Worm (Caenorhabditis elegans): Measurements from ENCODE around the gene K02E2.11.

The K02E2.11 gene

DNA sequence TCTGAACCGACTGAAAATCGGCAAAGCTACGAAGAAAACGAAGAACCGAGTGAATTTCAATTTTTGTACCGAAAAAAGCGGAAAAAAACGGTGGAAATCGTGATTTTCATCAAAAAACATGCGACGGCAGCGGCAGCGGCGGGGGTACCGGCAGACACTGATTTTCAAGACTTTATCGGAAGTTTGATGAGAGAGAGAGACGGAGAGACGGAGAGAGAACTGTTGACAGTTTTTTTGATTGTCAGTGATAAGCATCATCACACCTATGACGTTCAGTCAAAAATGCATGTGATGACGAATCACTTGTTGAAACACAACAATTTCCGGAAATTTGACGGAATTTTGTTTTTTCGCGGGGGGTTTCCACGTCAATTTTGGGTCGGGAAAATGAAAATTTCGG lies 30.3 kb downstream of the K02E2.11 start (continued):
- TF ChIP-seq nfya-2 (GFP tag; IDR thresholded peaks at IDR 0.05) (no peak), snpc-3.4 (tag; optimal IDR thresholded peaks at IDR 0.05) (no peak), attf-5 (GFP tag; optimal IDR thresholded peaks at IDR 0.05) (peak; percentile 17), unc-62 (GFP tag; optimal IDR thresholded peaks at IDR 0.05) (peak; percentile 94), rcor-1 (GFP tag; IDR thresholded peaks at IDR 0.05) (no peak), dpff-1 (tag; optimal IDR thresholded peaks at IDR 0.05) (no peak), ekl-4 (GFP tag; IDR thresholded peaks at IDR 0.05) (no peak), let-526 (GFP tag; IDR thresholded peaks at IDR 0.05) (no peak), ztf-22 (GFP tag; optimal IDR thresholded peaks at IDR 0.05) (peak; percentile 46), ets-4 (GFP tag; optimal IDR thresholded peaks at IDR 0.05) (peak; percentile 33), somi-1 (GFP tag; optimal IDR thresholded peaks at IDR 0.05) (no peak), T26A5.8 (tag; optimal IDR thresholded peaks at IDR 0.05) (no peak), nfyb-1 (GFP tag; IDR thresholded peaks at IDR 0.05) (0 out of 2 replicates have a peak, but pooled peaks have one; percentile 46), gei-17 (GFP tag; optimal IDR thresholded peaks at IDR 0.05) (no peak), lsy-27 (tag; optimal IDR thresholded peaks at IDR 0.05; ENCODE audit: borderline replicate concordance, insufficient read depth) (no peak), nhr-90 (tag; optimal IDR thresholded peaks at IDR 0.05) (peak; percentile 32), chd-7 (tag; optimal IDR thresholded peaks at IDR 0.05) (peak; percentile 48), mel-28 (tag; optimal IDR thresholded peaks at IDR 0.05; ENCODE audit: borderline replicate concordance) (no peak), ceh-27 (GFP tag; optimal IDR thresholded peaks at IDR 0.05) (no peak), ZK185.1 (tag; optimal IDR thresholded peaks at IDR 0.05; ENCODE audit: poor library complexity, severe bottlenecking) (no peak), ztf-26 (tag; optimal IDR thresholded peaks at IDR 0.05) (peak; percentile 30), F57A8.1 (GFP tag; optimal IDR thresholded peaks at IDR 0.05) (no peak), atf-7 (tag; optimal IDR thresholded peaks at IDR 0.05) (peak; percentile 76), zfh-2 (GFP tag; conservative IDR thresholded peaks at IDR 0.05) (no peak), him-1 (tag; optimal IDR thresholded peaks at IDR 0.05) (no peak), attf-3 (GFP tag; conservative IDR thresholded peaks at IDR 0.05) (no peak)

ce11 chrV:20413936-20414335 lies 30.8 kb downstream of the K02E2.11 start:
- TF ChIP-seq ztf-28 (GFP tag; IDR thresholded peaks at IDR 0.05) (no peak), cebp-1 (GFP tag; IDR thresholded peaks at IDR 0.05) (peak; percentile 73), cebp-1 (tag; optimal IDR thresholded peaks at IDR 0.05) (peak; percentile 95), unc-62 (GFP tag; optimal IDR thresholded peaks at IDR 0.05) (peak; percentile 42), bed-2 (GFP tag; IDR thresholded peaks at IDR 0.05) (no peak), F57C9.4 (tag; optimal IDR thresholded peaks at IDR 0.05) (no peak), aptf-2 (GFP tag; conservative IDR thresholded peaks at IDR 0.05) (no peak), ama-1 (optimal IDR thresholded peaks at IDR 0.05) (no peak), ama-1 (GFP tag; optimal IDR thresholded peaks at IDR 0.05) (no peak)

DNA sequence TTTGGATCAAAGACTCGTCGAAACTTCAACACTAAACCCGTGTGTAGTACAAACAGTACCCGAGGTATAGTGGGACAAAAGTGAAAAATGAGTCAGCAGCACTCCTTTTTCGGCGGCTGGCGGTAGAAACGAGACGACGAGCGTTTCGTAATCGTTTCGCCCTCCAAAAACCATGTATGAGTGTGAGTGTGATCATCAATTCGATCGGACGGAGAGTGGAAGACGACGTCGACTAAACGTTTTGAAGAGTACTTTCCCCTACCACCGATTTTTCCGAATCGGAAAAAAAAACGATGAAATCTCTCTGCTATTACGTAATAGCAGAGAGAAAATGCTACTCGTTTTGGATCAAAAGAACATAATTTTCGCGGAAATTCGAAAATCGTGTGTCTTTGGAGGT lies 32.3 kb downstream of the K02E2.11 start:
- no peak for TF ChIP-seq athp-1 (tag; optimal IDR thresholded peaks at IDR 0.05)
- TF ChIP-seq lin-54 (GFP tag; optimal IDR thresholded peaks at IDR 0.05): no peak
- TF ChIP-seq cebp-1 (GFP tag; IDR thresholded peaks at IDR 0.05): no peak
- TF ChIP-seq cebp-1 (tag; optimal IDR thresholded peaks at IDR 0.05): peak; percentile 75
- no peak for TF ChIP-seq him-1 (tag; optimal IDR thresholded peaks at IDR 0.05)
- no peak for TF ChIP-seq dox-1 (GFP tag; IDR thresholded peaks at IDR 0.05)
- no peak for TF ChIP-seq hmg-20 (GFP tag; IDR thresholded peaks at IDR 0.05)
